Fruit fly (Drosophila melanogaster) whole organism, wandering third instar larva: ENCODE results near the gene CG5111.

Source experiments
- Abd-B ChIP-seq: fragments of >200 bp; optimal IDR thresholded peaks from 2 replicates; lab custom pipeline; 2017; ENCODE audit warnings: missing biosample characterization, missing genetic modification characterization
- CrebA ChIP-seq: fragments of 200-800 bp; sonication (Bioruptor generic); optimal IDR thresholded peaks from 2 replicates; lab custom pipeline; 2016; ENCODE audit warnings: missing biosample characterization, mild to moderate bottlenecking, missing genetic modification characterization, borderline replicate concordance
- Hr83 ChIP-seq: fragments of 200-300 bp; sonication (Bioruptor generic); optimal IDR thresholded peaks from 2 replicates; lab custom pipeline; 2016; ENCODE audit warnings: missing biosample characterization, mild to moderate bottlenecking, missing genetic modification characterization, moderate library complexity; ENCODE audit not compliant: poor library complexity, severe bottlenecking
- Sp1 ChIP-seq: fragments of 200-800 bp; sonication (Bioruptor generic); optimal IDR thresholded peaks from 3 replicates; lab custom pipeline; 2019; ENCODE audit warnings: missing biosample characterization, mild to moderate bottlenecking, missing genetic modification characterization, moderate library complexity
- jim ChIP-seq: fragments of 175-275, 200-325 bp; sonication (Bioruptor generic); optimal IDR thresholded peaks from 2 replicates; lab custom pipeline; 2016; ENCODE audit warnings: missing biosample characterization, mild to moderate bottlenecking, missing genetic modification characterization
- lola ChIP-seq: fragments of >200 bp; optimal IDR thresholded peaks from 2 replicates; lab custom pipeline; 2017; ENCODE audit warnings: missing biosample characterization, missing genetic modification characterization
- sage ChIP-seq: fragments of 200-800 bp; sonication (Bioruptor generic); optimal IDR thresholded peaks from 2 replicates; lab custom pipeline; 2016; ENCODE audit warnings: missing biosample characterization, mild to moderate bottlenecking, missing genetic modification characterization

- TF ChIP-seq Abd-B (GFP tag; lab: Kevin White, UChicago) (no peak), sage (GFP tag; lab: Kevin White, UChicago) (no peak), jim (no peak), Hr83 (GFP tag; lab: Kevin White, UChicago) (no peak), Sp1 (GFP tag; lab: Kevin White, UChicago) (no peak), CrebA (GFP tag; lab: Kevin White, UChicago) (no peak), lola (GFP tag; lab: Kevin White, UChicago) (no peak)
Observed at dm6 chr3R:25504891-25505290, 1.2 kb upstream of the CG5111 start, which contains the start of gene CG5107.
